Worm (Caenorhabditis elegans): Measurements from ENCODE around the gene F11D11.22.

DNA sequence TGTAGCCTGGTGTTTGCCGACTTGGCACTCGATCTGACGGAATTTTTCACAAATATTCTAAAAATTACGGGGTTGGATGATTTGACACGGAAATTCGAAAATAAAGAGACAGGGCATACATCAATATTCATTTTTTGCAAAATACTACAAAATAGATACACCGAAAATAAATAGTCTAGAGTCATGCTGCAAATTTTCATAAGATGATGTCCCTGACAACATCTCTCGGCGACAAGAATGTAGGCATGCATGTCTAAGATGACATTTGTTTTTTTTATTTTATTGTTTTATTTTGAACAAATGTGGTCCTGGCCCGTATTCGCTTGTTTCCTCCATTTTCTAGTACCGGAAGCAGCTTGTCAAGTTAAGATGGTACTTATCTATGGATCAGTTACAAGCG lies 9.2 kb downstream of the F11D11.22 start, which contains the start of gene clec-256:
- TF ChIP-seq hlh-8 (tag; optimal IDR thresholded peaks at IDR 0.05): no peak
- no peak for TF ChIP-seq pag-3 (tag; optimal IDR thresholded peaks at IDR 0.05; ENCODE audit: borderline replicate concordance)
- no peak for TF ChIP-seq ceh-6 (GFP tag; optimal IDR thresholded peaks at IDR 0.05)
- no peak for TF ChIP-seq nfya-1 (tag; optimal IDR thresholded peaks at IDR 0.05)
- TF ChIP-seq pha-2 (tag; optimal IDR thresholded peaks at IDR 0.05): no peak
- no peak for TF ChIP-seq pqm-1 (tag; optimal IDR thresholded peaks at IDR 0.05)
- no peak for TF ChIP-seq dmd-4 (tag; optimal IDR thresholded peaks at IDR 0.05; ENCODE audit: borderline replicate concordance)
- no peak for TF ChIP-seq hlh-30 (tag; optimal IDR thresholded peaks at IDR 0.05; ENCODE audit: insufficient read depth)
- TF ChIP-seq che-1 (tag; optimal IDR thresholded peaks at IDR 0.05): no peak
- no peak for TF ChIP-seq Y22D7AL.16 (tag; optimal IDR thresholded peaks at IDR 0.05)

Data from whole organism, late embryonic.